Worm (Caenorhabditis elegans): ENCODE data around the gene Y5H2B.3.

Gene Y5H2B.3

DNA sequence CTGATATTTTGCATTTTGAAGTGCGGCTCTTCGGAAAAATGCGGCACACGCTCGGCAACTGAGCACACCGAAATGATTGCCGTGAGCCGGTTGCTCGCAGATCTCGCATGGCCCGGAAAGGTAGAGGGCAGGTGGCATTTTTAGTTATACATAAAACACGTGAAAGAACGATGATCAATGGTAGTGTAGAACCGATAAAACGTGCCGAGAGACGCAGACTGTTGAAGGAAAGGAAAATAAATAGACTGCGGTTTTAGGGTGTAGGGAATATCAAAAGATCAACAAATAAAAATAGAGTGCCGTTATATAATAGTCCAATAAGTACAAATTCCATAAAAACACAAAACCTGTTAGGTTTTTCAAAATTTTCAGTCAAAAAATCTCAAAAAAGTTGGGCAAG, 23.8 kb downstream of the Y5H2B.3 start, which contains the start of gene nhr-133:
nhr-133 (minus strand) TSS at position 183 of the 400 bp plus-strand sequence.
- peak; percentile 38 for TF ChIP-seq crh-2 (tag; optimal IDR thresholded peaks at IDR 0.05)
- TF ChIP-seq mbf-1 (tag; optimal IDR thresholded peaks at IDR 0.05), result no peak
- peak; percentile 73 for TF ChIP-seq sma-9 (GFP tag; optimal IDR thresholded peaks at IDR 0.05)
- no peak for TF ChIP-seq sma-9 (tag; optimal IDR thresholded peaks at IDR 0.05)
- peak; percentile 3 for TF ChIP-seq F13H6.1 (tag; optimal IDR thresholded peaks at IDR 0.05)
- TF ChIP-seq nhr-129 (tag; optimal IDR thresholded peaks at IDR 0.05), result peak; percentile 7
- TF ChIP-seq fos-1 (tag; optimal IDR thresholded peaks at IDR 0.05), result peak; percentile 23
- TF ChIP-seq nhr-12 (tag; optimal IDR thresholded peaks at IDR 0.05), result no peak

DNA sequence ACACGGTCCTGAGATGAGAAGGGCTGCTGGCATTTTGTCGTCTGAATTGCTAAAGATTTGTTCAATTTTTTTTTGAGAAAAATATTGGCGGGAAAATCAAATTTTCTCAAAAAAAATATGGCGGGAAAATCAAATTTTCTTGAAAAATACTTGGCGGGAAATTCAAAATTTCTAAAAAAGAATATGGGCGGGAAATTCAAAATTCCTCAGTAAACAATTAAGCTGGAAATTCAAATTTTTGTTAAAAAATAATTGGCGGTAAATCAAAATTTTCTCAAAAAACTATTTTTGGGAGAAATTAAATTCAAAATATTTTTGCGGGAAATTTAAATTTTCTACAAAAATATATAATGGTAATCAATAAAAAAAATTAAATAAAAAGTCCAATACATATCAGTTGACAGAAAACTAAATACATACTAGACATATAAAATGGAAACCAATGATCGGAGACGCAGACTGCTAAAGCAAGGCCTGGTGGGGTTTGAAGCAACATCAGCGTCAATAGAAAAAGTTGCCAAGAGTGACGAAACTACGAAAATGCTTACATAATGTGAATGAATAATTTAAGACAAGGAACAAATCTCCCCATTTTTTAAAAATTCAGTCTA, 26.4 kb downstream of the Y5H2B.3 start, which contains the start of gene nhr-184:
nhr-184 (minus strand) TSS at position 51 of the 611 bp plus-strand sequence.
- TF ChIP-seq ZK546.5 (tag; optimal IDR thresholded peaks at IDR 0.05) (no peak), ceh-82 (tag; optimal IDR thresholded peaks at IDR 0.05) (no peak), sma-9 (GFP tag; optimal IDR thresholded peaks at IDR 0.05) (peak; percentile 35), sma-9 (tag; optimal IDR thresholded peaks at IDR 0.05) (no peak), lsy-2 (tag; optimal IDR thresholded peaks at IDR 0.05) (peak in 1 of 2 experiments; percentile 21), sma-3 (GFP tag; optimal IDR thresholded peaks at IDR 0.05) (no peak), mab-5 (tag; optimal IDR thresholded peaks at IDR 0.05) (no peak), nhr-12 (tag; optimal IDR thresholded peaks at IDR 0.05) (no peak), alr-1 (tag; optimal IDR thresholded peaks at IDR 0.05) (no peak), peb-1 (tag; optimal IDR thresholded peaks at IDR 0.05) (no peak), gmeb-1 (tag; optimal IDR thresholded peaks at IDR 0.05) (peak; percentile 2), fos-1 (tag; optimal IDR thresholded peaks at IDR 0.05) (peak; percentile 56), ama-1 (optimal IDR thresholded peaks at IDR 0.05) (no peak), mbf-1 (tag; optimal IDR thresholded peaks at IDR 0.05) (no peak), nhr-129 (tag; optimal IDR thresholded peaks at IDR 0.05) (no peak), egl-27 (tag; optimal IDR thresholded peaks at IDR 0.05) (no peak), elt-3 (tag; optimal IDR thresholded peaks at IDR 0.05) (no peak), lin-11 (tag; optimal IDR thresholded peaks at IDR 0.05) (no peak), unc-55 (GFP tag; optimal IDR thresholded peaks at IDR 0.05) (peak; percentile 30), F13H6.1 (tag; optimal IDR thresholded peaks at IDR 0.05) (no peak), nhr-21 (tag; optimal IDR thresholded peaks at IDR 0.05) (no peak), mdl-1 (tag; optimal IDR thresholded peaks at IDR 0.05) (no peak), ztf-1 (GFP tag; conservative IDR thresholded peaks at IDR 0.05) (no peak), ztf-4 (tag; optimal IDR thresholded peaks at IDR 0.05) (no peak)

DNA sequence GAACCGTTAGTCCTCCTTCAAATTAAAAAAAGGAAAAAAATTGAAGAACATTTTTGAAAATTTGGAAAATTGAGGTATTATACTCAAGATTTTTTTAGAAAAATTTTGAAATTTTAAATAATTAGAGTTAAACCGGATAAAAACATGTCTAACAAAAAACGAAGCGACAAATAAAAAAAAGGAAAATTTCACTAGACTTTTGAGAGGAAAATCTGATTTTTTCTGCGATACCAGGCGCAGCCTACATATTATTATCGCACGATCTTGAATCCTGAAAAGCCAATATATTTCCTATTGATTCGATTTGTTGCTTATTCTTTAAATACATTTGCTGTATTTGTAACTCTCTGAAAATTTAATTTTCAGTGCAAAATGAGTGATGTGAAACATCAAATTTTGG, 27.3 kb downstream of the Y5H2B.3 start, which contains the start of gene nstp-8:
nstp-8 (plus strand) TSS at position 301 of the 400 bp plus-strand sequence.
- TF ChIP-seq ztf-4 (tag; optimal IDR thresholded peaks at IDR 0.05), result no peak
- no peak for TF ChIP-seq mab-5 (tag; optimal IDR thresholded peaks at IDR 0.05)
- TF ChIP-seq gmeb-1 (tag; optimal IDR thresholded peaks at IDR 0.05), result no peak
- no peak for TF ChIP-seq nhr-23 (tag; optimal IDR thresholded peaks at IDR 0.05)
- no peak for TF ChIP-seq blmp-1 (tag; optimal IDR thresholded peaks at IDR 0.05; ENCODE audit: insufficient read depth)
- no peak for TF ChIP-seq nhr-12 (tag; optimal IDR thresholded peaks at IDR 0.05)
- TF ChIP-seq snpc-4 (tag; optimal IDR thresholded peaks at IDR 0.05), result no peak
- TF ChIP-seq egl-27 (tag; optimal IDR thresholded peaks at IDR 0.05), result no peak

DNA sequence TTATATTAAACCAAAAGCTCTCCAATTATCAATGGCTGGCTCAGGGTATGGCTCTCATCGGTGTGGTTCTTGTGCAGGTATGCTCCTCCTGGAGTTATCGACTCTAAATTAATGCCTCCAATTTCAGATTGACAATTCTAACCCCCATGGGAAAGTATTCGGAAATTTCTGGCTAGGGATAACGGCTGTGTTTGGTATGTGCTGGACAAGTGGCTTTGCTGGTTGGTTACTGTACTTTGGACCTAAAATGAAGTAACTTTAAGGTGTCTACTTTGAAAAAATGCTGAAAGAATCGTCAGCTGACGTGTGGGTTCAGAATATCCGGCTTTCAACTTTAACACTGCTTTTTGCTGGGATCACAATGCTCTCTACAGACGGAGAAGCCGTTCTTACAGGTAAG, 28.8 kb downstream of the Y5H2B.3 start:
- TF ChIP-seq ztf-4 (tag; optimal IDR thresholded peaks at IDR 0.05) (no peak), C34F6.9 (tag; optimal IDR thresholded peaks at IDR 0.05) (no peak), gmeb-1 (tag; optimal IDR thresholded peaks at IDR 0.05) (no peak), lin-39 (tag; optimal IDR thresholded peaks at IDR 0.05) (no peak), Y55F3AM.14 (GFP tag; optimal IDR thresholded peaks at IDR 0.05) (no peak), snpc-4 (tag; optimal IDR thresholded peaks at IDR 0.05) (no peak), nhr-10 (tag; optimal IDR thresholded peaks at IDR 0.05) (no peak), blmp-1 (tag; optimal IDR thresholded peaks at IDR 0.05; ENCODE audit: insufficient read depth) (no peak), nhr-25 (tag; optimal IDR thresholded peaks at IDR 0.05) (no peak)

DNA sequence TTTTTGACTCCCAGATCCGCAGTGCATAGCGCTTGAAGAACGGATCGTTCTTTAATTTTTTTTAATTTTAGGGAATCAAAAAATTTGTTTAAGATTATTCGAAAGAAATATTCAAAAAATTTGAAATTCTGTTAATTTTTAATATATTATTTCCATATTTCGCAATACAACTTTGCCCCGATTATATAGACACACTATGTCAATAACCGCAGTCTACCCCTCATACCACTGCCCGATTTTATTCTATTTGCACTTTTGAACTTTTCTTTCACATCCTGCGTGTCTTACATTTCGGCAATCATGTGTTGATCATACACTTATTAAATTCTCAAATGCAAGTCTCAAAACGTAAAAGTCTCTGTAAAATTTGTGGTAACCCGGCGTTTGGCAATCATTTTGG, 30.7 kb downstream of the Y5H2B.3 start, which contains the start of gene nhr-56:
nhr-56 (plus strand) TSS at position 202 of the 400 bp plus-strand sequence.
- no peak for TF ChIP-seq nhr-11 (tag; optimal IDR thresholded peaks at IDR 0.05)
- TF ChIP-seq ztf-1 (GFP tag; conservative IDR thresholded peaks at IDR 0.05), result no peak
- no peak for TF ChIP-seq R02D3.7 (tag; optimal IDR thresholded peaks at IDR 0.05)
- peak; percentile 26 for TF ChIP-seq C34F6.9 (tag; optimal IDR thresholded peaks at IDR 0.05)
- no peak for TF ChIP-seq Y55F3AM.14 (GFP tag; optimal IDR thresholded peaks at IDR 0.05)
- peak; percentile 59 for TF ChIP-seq crh-2 (tag; optimal IDR thresholded peaks at IDR 0.05)
- no peak for TF ChIP-seq nhr-12 (tag; optimal IDR thresholded peaks at IDR 0.05)
- TF ChIP-seq ztf-4 (tag; optimal IDR thresholded peaks at IDR 0.05), result no peak
- TF ChIP-seq sem-4 (tag; optimal IDR thresholded peaks at IDR 0.05), result no peak
- TF ChIP-seq mbf-1 (tag; optimal IDR thresholded peaks at IDR 0.05), result no peak
- TF ChIP-seq lin-13 (GFP tag; optimal IDR thresholded peaks at IDR 0.05), result no peak
- peak; percentile 79 for TF ChIP-seq sma-9 (GFP tag; optimal IDR thresholded peaks at IDR 0.05)
- TF ChIP-seq sma-9 (tag; optimal IDR thresholded peaks at IDR 0.05), result no peak
- TF ChIP-seq nhr-25 (tag; optimal IDR thresholded peaks at IDR 0.05), result peak; percentile 31
- TF ChIP-seq F13H6.1 (tag; optimal IDR thresholded peaks at IDR 0.05), result peak; percentile 25
- TF ChIP-seq lsy-2 (tag; optimal IDR thresholded peaks at IDR 0.05), result peak in 1 of 2 experiments; percentile 47
- TF ChIP-seq nhr-77 (tag; optimal IDR thresholded peaks at IDR 0.05), result no peak
- TF ChIP-seq lin-39 (tag; optimal IDR thresholded peaks at IDR 0.05), result no peak
- no peak for TF ChIP-seq mab-5 (tag; optimal IDR thresholded peaks at IDR 0.05)
- no peak for TF ChIP-seq peb-1 (tag; optimal IDR thresholded peaks at IDR 0.05)
- peak; percentile 67 for TF ChIP-seq gmeb-1 (tag; optimal IDR thresholded peaks at IDR 0.05)
- TF ChIP-seq nhr-129 (tag; optimal IDR thresholded peaks at IDR 0.05), result peak; percentile 63
- TF ChIP-seq nhr-10 (tag; optimal IDR thresholded peaks at IDR 0.05), result no peak
- peak; percentile 71 for TF ChIP-seq fos-1 (tag; optimal IDR thresholded peaks at IDR 0.05)
- no peak for TF ChIP-seq ceh-82 (tag; optimal IDR thresholded peaks at IDR 0.05)
- no peak for TF ChIP-seq nhr-237 (tag; optimal IDR thresholded peaks at IDR 0.05)
- no peak for TF ChIP-seq unc-39 (tag; optimal IDR thresholded peaks at IDR 0.05)

Data from whole organism, L2 larva.